Fruit fly (Drosophila melanogaster) whole organism, pupa: ENCODE measurements around the gene CG31872.

Source experiments
- CG13204 ChIP-seq: fragments of 200-800 bp; sonication (Bioruptor generic); optimal IDR thresholded peaks from 2 replicates; lab custom pipeline; 2018; ENCODE audit warnings: missing biosample characterization, mild to moderate bottlenecking, missing genetic modification characterization, moderate library complexity
- D1 ChIP-seq: fragments of 200-800 bp; sonication (Bioruptor generic); optimal IDR thresholded peaks from 2 replicates; lab custom pipeline; 2018; ENCODE audit warnings: missing biosample characterization, mild to moderate bottlenecking, missing genetic modification characterization, moderate library complexity
- fd96Ca ChIP-seq: fragments of 200-800 bp; sonication (Bioruptor generic); IDR thresholded peaks from 3 replicates; pipeline ENCODE4 v1.3.6; 2022; ENCODE audit warnings: missing biosample characterization, missing genetic modification characterization

DNA sequence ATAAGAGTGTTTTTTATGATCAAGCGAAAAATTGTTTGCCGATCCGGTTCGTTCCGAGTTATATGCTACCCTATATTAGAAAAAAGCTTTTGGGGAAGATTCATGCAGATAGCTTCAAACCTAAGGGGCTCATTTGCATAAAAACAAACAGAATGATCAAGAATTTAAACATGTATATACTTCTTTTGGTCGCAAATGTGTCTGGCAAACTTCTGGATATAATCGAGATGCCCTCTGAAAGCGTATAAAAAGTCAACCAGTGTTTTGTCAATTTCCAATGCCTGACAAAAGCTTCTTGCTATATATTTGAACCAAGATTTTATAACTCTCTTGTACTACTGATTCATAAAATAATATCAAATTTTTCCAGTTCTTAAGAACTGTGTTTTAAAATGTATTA is 45.9 kb downstream of the CG31872 start:
- TF ChIP-seq fd96Ca (no peak), CG13204 (GFP tag; lab: Kevin White, UChicago) (no peak), D1 (tag; lab: Kevin White, UChicago) (no peak)
